Worm (Caenorhabditis elegans) whole organism, early embryonic: ENCODE data around the gene Y79H2A.2.

ENCODE experiments used
- B0310.2 ChIP-seq: sonication (generic microtip); optimal IDR thresholded peaks from 2 replicates; lab custom pipeline; 2016; ENCODE audit warnings: mild to moderate bottlenecking, missing genetic modification characterization, missing compliant biosample characterization
- ceh-13 ChIP-seq: fragments of 200-800 bp; sonication (Bioruptor generic); optimal IDR thresholded peaks from 2 replicates; lab custom pipeline; 2018; ENCODE audit warnings: mild to moderate bottlenecking, missing genetic modification characterization, missing compliant biosample characterization
- flt-1 ChIP-seq: fragments of 200-800 bp; sonication (Bioruptor generic); IDR thresholded peaks from 2 replicates; pipeline ENCODE4 v1.3.6; 2022; ENCODE audit warnings: missing genetic modification characterization, missing compliant biosample characterization
- sea-1 ChIP-seq: fragments of 200-800 bp; sonication (Bioruptor generic); conservative IDR thresholded peaks from 2 replicates; pipeline ENCODE4 v1.3.6; 2022; ENCODE audit warnings: missing genetic modification characterization, missing compliant biosample characterization
- tbx-37 ChIP-seq: fragments of 200-800 bp; sonication (Bioruptor generic); conservative IDR thresholded peaks from 2 replicates; pipeline ENCODE4 v1.3.6; 2022; ENCODE audit warnings: missing genetic modification reagents, missing genetic modification characterization, missing compliant biosample characterization

DNA sequence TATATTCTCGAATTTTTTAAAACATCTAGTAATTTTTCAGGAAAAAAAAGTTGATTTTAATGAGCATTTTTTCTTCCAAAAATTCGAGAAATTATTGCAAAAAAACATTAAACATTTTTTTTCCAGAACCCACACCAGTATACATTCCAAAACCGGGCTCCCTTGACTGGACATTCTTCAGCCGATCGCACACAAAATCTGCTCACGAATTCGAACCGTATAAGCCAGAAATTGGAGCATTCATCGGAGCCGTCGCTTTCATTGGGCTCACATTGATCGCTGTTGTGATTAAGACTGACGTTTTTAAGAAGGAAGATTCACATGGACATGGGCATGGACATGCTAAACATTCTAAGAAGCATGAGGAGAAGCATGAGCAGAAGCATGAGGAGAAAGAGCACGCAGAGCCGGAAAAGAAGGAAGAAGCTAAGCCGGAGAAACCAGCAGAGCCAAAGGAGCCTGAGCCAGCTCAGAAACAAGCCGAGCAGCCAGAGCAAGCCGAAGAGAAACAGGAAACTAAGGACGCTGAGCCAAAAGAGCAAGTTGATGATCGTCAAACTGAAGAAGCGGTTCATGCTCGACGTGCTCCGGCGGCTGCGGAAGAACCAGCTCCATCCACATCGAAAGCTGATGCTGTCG, 38.8 kb downstream of the Y79H2A.2 start:
- TF ChIP-seq tbx-37 = no peak
- no peak for TF ChIP-seq B0310.2 (tag; lab: Kevin White, UChicago)
- no peak for TF ChIP-seq flt-1 (GFP tag; lab: Robert Waterston, UW)
- TF ChIP-seq sea-1 (GFP tag; lab: Robert Waterston, UW) = no peak
- TF ChIP-seq ceh-13 (GFP tag; lab: Kevin White, UChicago) = no peak
